Fruit fly (Drosophila melanogaster) whole organism, embryonic: ENCODE measurements around the gene dgrn.
A peak's percentile ranks its signal among the peaks of the same experiment; 100 is the strongest.

Source experiments
- B-H1 ChIP-seq: fragments of 200-800 bp; sonication (Bioruptor generic); IDR thresholded peaks from 3 replicates; pipeline ENCODE4 v1.3.6; 2022; ENCODE audit warnings: missing biosample characterization, missing genetic modification characterization
- CG11085 ChIP-seq: fragments of 200-800 bp; sonication (Bioruptor generic); IDR thresholded peaks from 2 replicates; pipeline ENCODE4 v1.3.6; 2022; ENCODE audit warnings: missing biosample characterization, missing genetic modification characterization
- CG11093 ChIP-seq: fragments of 200-800 bp; sonication (Bioruptor generic); IDR thresholded peaks from 3 replicates; pipeline ENCODE4 v1.3.6; 2022; ENCODE audit warnings: missing biosample characterization, missing genetic modification characterization
- CG11398 ChIP-seq: fragments of 200-800 bp; sonication (Bioruptor generic); optimal IDR thresholded peaks from 2 replicates; lab custom pipeline; 2016; ENCODE audit warnings: missing biosample characterization, missing genetic modification characterization
- CG11456 ChIP-seq: fragments of 200-800 bp; sonication (Bioruptor generic); IDR thresholded peaks from 3 replicates; pipeline ENCODE4 v1.3.6; 2022; ENCODE audit warnings: missing biosample characterization, missing genetic modification characterization
- CG11695 ChIP-seq: fragments of 200-800 bp; sonication (Bioruptor generic); IDR thresholded peaks from 3 replicates; pipeline ENCODE4 v1.3.6; 2022; ENCODE audit warnings: missing biosample characterization, missing genetic modification characterization
- CG14710 ChIP-seq: fragments of 200-800 bp; sonication (Bioruptor generic); optimal IDR thresholded peaks from 3 replicates; lab custom pipeline; 2019; ENCODE audit warnings: missing biosample characterization, mild to moderate bottlenecking, missing genetic modification characterization, moderate library complexity
- CG15073 ChIP-seq: fragments of 200-800 bp; sonication (Bioruptor generic); optimal IDR thresholded peaks from 2 replicates; lab custom pipeline; 2016; ENCODE audit warnings: missing biosample characterization, missing genetic modification characterization
- CG17802 ChIP-seq: fragments of 200-800 bp; sonication (Bioruptor generic); optimal IDR thresholded peaks from 2 replicates; lab custom pipeline; 2018; ENCODE audit warnings: missing biosample characterization, mild to moderate bottlenecking, missing genetic modification characterization, moderate library complexity
- CG2875 ChIP-seq: fragments of 200-800 bp; sonication (Bioruptor generic); optimal IDR thresholded peaks from 2 replicates; lab custom pipeline; 2017; ENCODE audit warnings: missing biosample characterization, mild to moderate bottlenecking, missing genetic modification characterization, missing genetic modification reagents
- CG30403 ChIP-seq: fragments of 200-800 bp; sonication (Bioruptor generic); optimal IDR thresholded peaks from 3 replicates; lab custom pipeline; 2016; ENCODE audit warnings: missing biosample characterization, missing genetic modification characterization
- CG31224 ChIP-seq: fragments of 200-800 bp; sonication (Bioruptor generic); IDR thresholded peaks from 2 replicates; pipeline ENCODE4 v1.3.6; 2022; ENCODE audit warnings: missing biosample characterization, missing genetic modification characterization
- CG31441 ChIP-seq: fragments of 200-800 bp; sonication (Bioruptor generic); IDR thresholded peaks from 2 replicates; pipeline ENCODE4 v1.3.6; 2022; ENCODE audit warnings: missing biosample characterization, missing genetic modification characterization
- CG3281 ChIP-seq: fragments of 200-800 bp; sonication (Bioruptor generic); optimal IDR thresholded peaks from 3 replicates; lab custom pipeline; 2017; ENCODE audit warnings: missing biosample characterization, mild to moderate bottlenecking, missing genetic modification characterization
- CG3847 ChIP-seq: fragments of 200-800 bp; sonication (Bioruptor generic); IDR thresholded peaks from 2 replicates; pipeline ENCODE4 v1.3.6; 2022; ENCODE audit warnings: missing biosample characterization, missing genetic modification characterization
- CG4854 ChIP-seq: fragments of 200-800 bp; sonication (Bioruptor generic); optimal IDR thresholded peaks from 2 replicates; lab custom pipeline; 2016; ENCODE audit warnings: missing biosample characterization, missing genetic modification characterization, inconsistent platforms
- CG5180 ChIP-seq: fragments of 200-800 bp; sonication (Bioruptor generic); optimal IDR thresholded peaks from 3 replicates; lab custom pipeline; 2017; ENCODE audit warnings: missing biosample characterization, missing genetic modification characterization, mild to moderate bottlenecking, moderate library complexity, missing genetic modification reagents
- CG6813 ChIP-seq: fragments of 200-800 bp; sonication (Bioruptor generic); optimal IDR thresholded peaks from 2 replicates; lab custom pipeline; 2017; ENCODE audit warnings: missing biosample characterization, missing genetic modification characterization, mild to moderate bottlenecking, moderate library complexity, missing genetic modification reagents
- CG7271 ChIP-seq: fragments of 200-800 bp; sonication (Bioruptor generic); optimal IDR thresholded peaks from 2 replicates; lab custom pipeline; 2018; ENCODE audit warnings: missing biosample characterization, mild to moderate bottlenecking, missing genetic modification characterization, moderate library complexity
- CG7556 ChIP-seq: fragments of 200-800 bp; sonication (Bioruptor generic); optimal IDR thresholded peaks from 2 replicates; lab custom pipeline; 2017; ENCODE audit warnings: missing biosample characterization, mild to moderate bottlenecking, missing genetic modification characterization
- CG8290 ChIP-seq, 3 experiments: fragments of 200-800 bp; sonication (Bioruptor generic); optimal IDR thresholded peaks; 2 replicates each; lab custom pipeline; 2016 to 2019; ENCODE audit warnings: missing biosample characterization in 3 of 3, missing genetic modification characterization in 3 of 3, mild to moderate bottlenecking in 2 of 3, moderate library complexity in 1 of 3
- CG9876 ChIP-seq: fragments of 200-800 bp; sonication (Bioruptor generic); optimal IDR thresholded peaks from 2 replicates; lab custom pipeline; 2016; ENCODE audit warnings: missing biosample characterization, missing genetic modification characterization
- D19B ChIP-seq: fragments of 200-800 bp; sonication (Bioruptor generic); optimal IDR thresholded peaks from 2 replicates; lab custom pipeline; 2017; ENCODE audit warnings: missing biosample characterization, mild to moderate bottlenecking, missing genetic modification characterization
- Dad ChIP-seq: fragments of 200-800 bp; sonication (Bioruptor generic); optimal IDR thresholded peaks from 3 replicates; lab custom pipeline; 2016; ENCODE audit warnings: missing biosample characterization, missing genetic modification characterization
- ERR ChIP-seq: fragments of 200-800 bp; sonication (Bioruptor generic); optimal IDR thresholded peaks from 2 replicates; lab custom pipeline; 2016; ENCODE audit warnings: missing biosample characterization, missing genetic modification characterization
- Fer3 ChIP-seq: fragments of 200-800 bp; sonication (Bioruptor generic); optimal IDR thresholded peaks from 2 replicates; lab custom pipeline; 2018; ENCODE audit warnings: missing biosample characterization, mild to moderate bottlenecking, missing genetic modification characterization, moderate library complexity
- HLH4C ChIP-seq: fragments of 200-800 bp; sonication (Bioruptor generic); IDR thresholded peaks from 3 replicates; pipeline ENCODE4 v1.3.6; 2022; ENCODE audit warnings: missing biosample characterization, missing genetic modification characterization; ENCODE audit not compliant: partially characterized antibody
- Hey ChIP-seq: fragments of 200-800 bp; sonication (Bioruptor generic); optimal IDR thresholded peaks from 3 replicates; lab custom pipeline; 2018; ENCODE audit warnings: missing biosample characterization, mild to moderate bottlenecking, missing genetic modification characterization
- Mes4 ChIP-seq: fragments of 200-800 bp; sonication (Bioruptor generic); optimal IDR thresholded peaks from 2 replicates; lab custom pipeline; 2016; ENCODE audit warnings: missing biosample characterization, missing genetic modification characterization
- Mrtf ChIP-seq: fragments of 200-800 bp; sonication (Bioruptor generic); IDR thresholded peaks from 3 replicates; pipeline ENCODE4 v1.3.6; 2022; ENCODE audit warnings: missing biosample characterization, missing genetic modification characterization
- Ptx1 ChIP-seq: fragments of 200-800 bp; sonication (Bioruptor generic); IDR thresholded peaks from 2 replicates; pipeline ENCODE4 v1.3.6; 2022; ENCODE audit warnings: missing biosample characterization, missing genetic modification characterization
- Sin3A ChIP-seq: fragments of >200 bp; optimal IDR thresholded peaks from 2 replicates; lab custom pipeline; 2018
- Six4 ChIP-seq: fragments of 200-800 bp; sonication (Bioruptor generic); optimal IDR thresholded peaks from 2 replicates; lab custom pipeline; 2016; ENCODE audit warnings: missing biosample characterization, missing genetic modification characterization
- bab2 ChIP-seq: fragments of 200-800 bp; sonication (Bioruptor generic); optimal IDR thresholded peaks from 2 replicates; lab custom pipeline; 2016; ENCODE audit warnings: missing biosample characterization, missing genetic modification characterization
- cg ChIP-seq: fragments of 200-800 bp; sonication (Bioruptor generic); optimal IDR thresholded peaks from 3 replicates; lab custom pipeline; 2019; ENCODE audit warnings: missing biosample characterization, mild to moderate bottlenecking, missing genetic modification characterization, moderate library complexity
- chm ChIP-seq: fragments of 200-800 bp; sonication (Bioruptor generic); IDR thresholded peaks from 2 replicates; pipeline ENCODE4 v1.3.6; 2022; ENCODE audit warnings: missing biosample characterization, missing genetic modification characterization
- ci ChIP-seq: fragments of 200-800 bp; sonication (Bioruptor generic); IDR thresholded peaks from 3 replicates; pipeline ENCODE4 v1.3.6; 2022; ENCODE audit warnings: missing biosample characterization, missing genetic modification characterization
- dm ChIP-seq: fragments of 200-800 bp; sonication (Bioruptor generic); optimal IDR thresholded peaks from 3 replicates; lab custom pipeline; 2016; ENCODE audit warnings: missing biosample characterization, missing genetic modification characterization
- dmrt11E ChIP-seq: fragments of 200-800 bp; sonication (Bioruptor generic); optimal IDR thresholded peaks from 3 replicates; lab custom pipeline; 2018; ENCODE audit warnings: missing biosample characterization, mild to moderate bottlenecking, missing genetic modification characterization, moderate library complexity
- eve ChIP-seq, 2 experiments: fragments of >200 bp; optimal IDR thresholded peaks; 2 replicates each; lab custom pipeline; 2017; ENCODE audit warnings: missing biosample characterization in 2 of 2, missing genetic modification characterization in 2 of 2
- org-1 ChIP-seq: fragments of 200-800 bp; sonication (Bioruptor generic); optimal IDR thresholded peaks from 2 replicates; lab custom pipeline; 2017; ENCODE audit warnings: missing biosample characterization, missing genetic modification characterization
- phol ChIP-seq: fragments of 200-800 bp; sonication (Bioruptor generic); optimal IDR thresholded peaks from 3 replicates; lab custom pipeline; 2018; ENCODE audit warnings: missing biosample characterization, mild to moderate bottlenecking, missing genetic modification characterization, moderate library complexity
- pros ChIP-seq: fragments of 200-800 bp; sonication (Bioruptor generic); optimal IDR thresholded peaks from 3 replicates; lab custom pipeline; 2019; ENCODE audit warnings: missing biosample characterization, mild to moderate bottlenecking, missing genetic modification characterization, moderate library complexity
- repo ChIP-seq: fragments of 200-800 bp; sonication (Bioruptor generic); optimal IDR thresholded peaks from 2 replicates; lab custom pipeline; 2016; ENCODE audit warnings: missing biosample characterization, missing genetic modification characterization
- sc ChIP-seq, 3 experiments: fragments of >200 bp in 2 of 3; fragments of 200-800 bp in 1 of 3; sonication (Bioruptor generic) in 1 of 3; optimal IDR thresholded peaks; 2 replicates in 2 of 3; 3 replicates in 1 of 3; lab custom pipeline; 2017; ENCODE audit warnings: mild to moderate bottlenecking in 1 of 3, missing biosample characterization in 1 of 3, missing genetic modification characterization in 1 of 3, missing genetic modification reagents in 1 of 3
- seq ChIP-seq: fragments of 200-800 bp; sonication (Bioruptor generic); IDR thresholded peaks from 2 replicates; pipeline ENCODE4 v1.3.6; 2022; ENCODE audit warnings: missing biosample characterization, missing genetic modification characterization
- slbo ChIP-seq: fragments of 200-800 bp; sonication (Bioruptor generic); IDR thresholded peaks from 2 replicates; pipeline ENCODE4 v1.3.6; 2022; ENCODE audit warnings: missing biosample characterization, missing genetic modification characterization
- slp2 ChIP-seq: fragments of 200-800 bp; sonication (Bioruptor generic); optimal IDR thresholded peaks from 2 replicates; lab custom pipeline; 2016; ENCODE audit warnings: missing biosample characterization, missing genetic modification characterization

dgrn gene

DNA sequence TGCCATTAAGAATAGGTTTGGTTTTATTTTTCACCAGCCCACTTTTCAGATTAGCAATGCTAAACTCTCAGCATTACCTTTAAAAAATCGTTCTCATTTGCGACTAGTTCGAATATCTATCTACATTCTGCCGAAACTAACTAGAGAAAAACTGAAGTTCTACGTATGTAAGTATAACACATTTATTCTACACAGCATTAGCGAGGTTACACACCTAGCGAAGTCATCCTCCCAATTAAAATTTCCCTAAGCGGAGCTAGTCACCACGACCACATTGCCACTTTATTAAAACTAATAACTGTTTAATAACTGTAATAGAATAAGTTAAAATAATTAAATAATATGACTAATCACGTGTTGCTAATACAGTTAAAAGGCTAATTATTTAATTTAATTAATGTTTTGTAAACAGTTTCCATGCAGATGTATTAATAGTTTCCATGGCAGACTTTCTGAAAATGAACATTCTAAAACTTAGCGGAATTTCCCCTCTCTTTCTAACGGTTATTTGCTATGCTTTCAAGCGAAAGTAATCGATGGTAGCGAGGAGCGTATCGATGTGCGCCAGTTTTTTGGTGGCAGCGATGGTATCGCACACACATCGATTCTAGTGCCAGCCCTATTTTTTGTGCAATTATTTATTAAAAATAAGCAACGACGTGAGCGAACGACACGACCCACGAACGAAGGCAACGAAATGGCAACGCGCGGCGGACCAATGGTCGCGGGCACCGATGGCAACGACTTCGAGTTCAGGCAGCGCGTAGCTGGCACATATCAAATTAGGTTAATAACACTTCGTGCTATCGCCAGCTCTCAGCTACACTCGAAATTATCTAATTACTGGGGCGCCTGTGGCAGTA is 45.5 kb upstream of the dgrn start, which contains the start of gene jagn (continued):
- TF ChIP-seq Sin3A (peak; percentile 75), slbo (GFP tag; lab: Robert Waterston, UW) (peak; percentile 91), CG17802 (tag; lab: Kevin White, UChicago) (peak; percentile 36), pros (no peak), Ptx1 (GFP tag; lab: Robert Waterston, UW) (peak; percentile 63), CG11456 (peak; percentile 88), sc (optimal IDR thresholded peaks at IDR 0.05; lab: Kevin White, UChicago) (no peak), sc (GFP tag; optimal IDR thresholded peaks at IDR 0.05; lab: Kevin White, UChicago) (peak; percentile 20), org-1 (no peak), dmrt11E (peak; percentile 37), Fer3 (tag; lab: Kevin White, UChicago) (peak; percentile 62), dm (GFP tag; lab: Kevin White, UChicago) (peak; percentile 55), chm (GFP tag; lab: Robert Waterston, UW) (peak; percentile 71), CG6813 (no peak), HLH4C (peak; percentile 99), CG9876 (GFP tag; lab: Kevin White, UChicago) (peak; percentile 60), CG2875 (GFP tag; lab: Kevin White, UChicago) (no peak), B-H1 (GFP tag; lab: Robert Waterston, UW) (no peak), Dad (GFP tag; lab: Kevin White, UChicago) (peak; percentile 48), CG11093 (no peak), CG8290 (GFP tag; optimal IDR thresholded peaks at IDR 0.05; lab: Kevin White, UChicago) (peak; percentile 53), CG8290 (tag; optimal IDR thresholded peaks at IDR 0.05; lab: Kevin White, UChicago) (peak in 1 of 2 experiments; percentile 75), eve (GFP tag; optimal IDR thresholded peaks at IDR 0.05; lab: Kevin White, UChicago) (no peak), bab2 (GFP tag; lab: Kevin White, UChicago) (peak; percentile 60), Six4 (peak; percentile 32), Mes4 (peak; percentile 56), seq (no peak), phol (tag; lab: Kevin White, UChicago) (peak; percentile 49), Mrtf (GFP tag; lab: Robert Waterston, UW) (peak; percentile 68; the same call in 2 of the 3 replicates), CG3847 (GFP tag; lab: Robert Waterston, UW) (peak; percentile 83), CG3281 (GFP tag; lab: Kevin White, UChicago) (peak; percentile 35), CG11085 (GFP tag; lab: Robert Waterston, UW) (peak; percentile 65; the same call in 1 of the 2 replicates), CG11398 (GFP tag; lab: Kevin White, UChicago) (peak; percentile 36), CG15073 (GFP tag; lab: Kevin White, UChicago) (no peak), CG14710 (peak; percentile 82), CG31441 (GFP tag; lab: Robert Waterston, UW) (peak; percentile 65), CG31224 (no peak), CG4854 (GFP tag; lab: Kevin White, UChicago) (peak; percentile 36), CG7271 (tag; lab: Kevin White, UChicago) (peak; percentile 79), CG11695 (GFP tag; lab: Robert Waterston, UW) (0 out of 3 replicates have a peak, but pooled peaks have one; percentile 13), Hey (tag; lab: Kevin White, UChicago) (no peak), repo (peak; percentile 36), CG5180 (GFP tag; lab: Kevin White, UChicago) (no peak), D19B (GFP tag; lab: Kevin White, UChicago) (peak; percentile 30), ERR (GFP tag; lab: Kevin White, UChicago) (peak; percentile 10), slp2 (peak; percentile 25), ci (GFP tag; lab: Robert Waterston, UW) (peak; percentile 82), CG7556 (GFP tag; lab: Kevin White, UChicago) (peak; percentile 2), CG30403 (GFP tag; lab: Kevin White, UChicago) (peak; percentile 68), cg (GFP tag; lab: Kevin White, UChicago) (no peak)
